Worm (Caenorhabditis elegans) whole organism, midembryonic: ENCODE measurements around the gene vpat-1.

Experiments used
- T22C8.4 ChIP-seq: fragments of 200-800 bp; sonication (Bioruptor generic); IDR thresholded peaks from 2 replicates; pipeline ENCODE4 v1.3.6; 2022; ENCODE audit warnings: missing genetic modification characterization, missing compliant biosample characterization
- cog-1 ChIP-seq: sonication (generic microtip); optimal IDR thresholded peaks from 2 replicates; lab custom pipeline; 2016; ENCODE audit warnings: missing genetic modification characterization, missing compliant biosample characterization
- flt-1 ChIP-seq: fragments of 200-800 bp; sonication (Bioruptor generic); IDR thresholded peaks from 2 replicates; pipeline ENCODE4 v1.3.6; 2022; ENCODE audit warnings: missing genetic modification characterization, missing compliant biosample characterization
- klf-2 ChIP-seq: fragments of 200-800 bp; sonication (Bioruptor generic); conservative IDR thresholded peaks from 2 replicates; pipeline ENCODE4 v1.3.6; 2022; ENCODE audit warnings: missing genetic modification reagents, missing genetic modification characterization, missing compliant biosample characterization
- ref-1 ChIP-seq: fragments of 200-800 bp; sonication (Bioruptor generic); conservative IDR thresholded peaks from 2 replicates; pipeline ENCODE4 v1.3.6; 2022; ENCODE audit warnings: missing genetic modification reagents, missing genetic modification characterization, missing compliant biosample characterization
- tab-1 ChIP-seq: fragments of 200-800 bp; sonication (Bioruptor generic); IDR thresholded peaks from 2 replicates; pipeline ENCODE4 v1.3.6; 2022; ENCODE audit warnings: missing genetic modification characterization, missing compliant biosample characterization
- ztf-23 ChIP-seq: fragments of 200-800 bp; sonication (Bioruptor generic); IDR thresholded peaks from 2 replicates; pipeline ENCODE4 v1.3.6; 2022; ENCODE audit warnings: missing genetic modification reagents, missing genetic modification characterization, missing compliant biosample characterization
- ztf-29 ChIP-seq: fragments of 200-800 bp; sonication (Bioruptor generic); IDR thresholded peaks from 2 replicates; pipeline ENCODE4 v1.3.6; 2022; ENCODE audit warnings: missing genetic modification reagents, missing genetic modification characterization, missing compliant biosample characterization

DNA sequence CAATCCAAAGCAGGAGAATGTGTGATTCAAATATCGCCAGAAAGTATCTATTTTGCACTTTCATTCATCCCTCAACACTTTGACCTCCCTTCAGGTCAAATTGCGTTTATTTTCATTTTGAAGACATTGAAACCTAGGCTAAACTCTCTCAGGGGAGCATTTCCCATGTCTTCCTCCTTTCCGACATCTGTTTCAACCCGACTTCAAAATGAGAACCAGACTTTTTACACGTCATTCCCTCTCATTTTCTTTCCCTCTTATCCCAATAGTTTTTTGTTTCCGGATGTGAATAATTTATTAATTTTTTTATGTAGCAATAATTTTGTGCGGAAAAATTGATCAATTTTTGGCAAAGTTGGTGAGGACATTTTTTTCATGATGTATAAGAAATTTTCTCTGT is 7.0 kb upstream of the vpat-1 start:
- no peak for TF ChIP-seq tab-1
- no peak for TF ChIP-seq cog-1 (tag; lab: Kevin White, UChicago)
- TF ChIP-seq ref-1 (GFP tag; lab: Robert Waterston, UW) = no peak
- no peak for TF ChIP-seq flt-1 (GFP tag; lab: Robert Waterston, UW)
- TF ChIP-seq ztf-29 (GFP tag; lab: Robert Waterston, UW) = no peak
- TF ChIP-seq T22C8.4 (GFP tag; lab: Robert Waterston, UW) = no peak
- TF ChIP-seq ztf-23 (GFP tag; lab: Robert Waterston, UW) = no peak
- no peak for TF ChIP-seq klf-2 (GFP tag; lab: Robert Waterston, UW)
